Worm (Caenorhabditis elegans) whole organism, L4/young adult: ENCODE results near the gene ddr-2.

Experiments
- dao-5 ChIP-seq: sonication (generic microtip); optimal IDR thresholded peaks from 2 replicates; lab custom pipeline; 2016; ENCODE audit warnings: missing genotype, missing genetic modification characterization, moderate library complexity, missing compliant biosample characterization
- him-1 ChIP-seq: sonication (generic microtip); optimal IDR thresholded peaks from 2 replicates; lab custom pipeline; 2016; ENCODE audit warnings: missing genotype, missing genetic modification reagents, missing genetic modification characterization, missing compliant biosample characterization

ce11 chrX:3280130-3280529, 35.0 kb upstream of the ddr-2 start, which contains the start of gene K09C4.10:
- no peak for TF ChIP-seq him-1 (tag; lab: Kevin White, UChicago)
- TF ChIP-seq dao-5 (tag; lab: Kevin White, UChicago) = no peak
